Worm (Caenorhabditis elegans) whole organism, mixed stage, embryonic: ENCODE measurements around the gene Y49F6A.12.

Experiments used
- M03D4.4 ChIP-seq: sonication (generic microtip); optimal IDR thresholded peaks from 2 replicates; lab custom pipeline; 2017; ENCODE audit warnings: mild to moderate bottlenecking, missing genetic modification characterization, missing compliant biosample characterization
- bed-3 ChIP-seq: fragments of 200-800 bp; sonication (Bioruptor generic); optimal IDR thresholded peaks from 3 replicates; lab custom pipeline; 2018; ENCODE audit warnings: mild to moderate bottlenecking, missing genetic modification characterization, moderate library complexity, missing compliant biosample characterization
- blmp-1 ChIP-seq: fragments of 150-350 bp; optimal IDR thresholded peaks from 2 replicates; lab custom pipeline; 2014; ENCODE audit warnings: missing biosample characterization, missing genetic modification characterization
- ceh-39 ChIP-seq: fragments of 150-350 bp; optimal IDR thresholded peaks from 2 replicates; lab custom pipeline; 2014; ENCODE audit warnings: missing biosample characterization, missing genetic modification characterization
- ceh-43 ChIP-seq: fragments of 200-800 bp; sonication (Bioruptor generic); optimal IDR thresholded peaks from 2 replicates; lab custom pipeline; 2018; ENCODE audit warnings: mild to moderate bottlenecking, missing genetic modification characterization, moderate library complexity, missing compliant biosample characterization
- ceh-83 ChIP-seq: fragments of 200-800 bp; sonication (Bioruptor generic); optimal IDR thresholded peaks from 2 replicates; lab custom pipeline; 2018; ENCODE audit warnings: mild to moderate bottlenecking, missing genetic modification characterization, missing compliant biosample characterization
- ces-1 ChIP-seq: fragments of 150-350 bp; optimal IDR thresholded peaks from 2 replicates; lab custom pipeline; 2014; ENCODE audit warnings: missing biosample characterization, missing genetic modification reagents, missing genetic modification characterization
- drap-1 ChIP-seq: fragments of 200-800 bp; sonication (Bioruptor generic); optimal IDR thresholded peaks from 3 replicates; lab custom pipeline; 2018; ENCODE audit warnings: mild to moderate bottlenecking, missing genetic modification characterization, missing compliant biosample characterization
- elt-1 ChIP-seq: sonication (generic microtip); optimal IDR thresholded peaks from 2 replicates; lab custom pipeline; 2017; ENCODE audit warnings: missing genetic modification characterization, mild to moderate bottlenecking, missing compliant biosample characterization, antibody characterized with exemption, moderate library complexity, borderline replicate concordance; ENCODE audit not compliant: insufficient read depth
- elt-3 ChIP-seq: fragments of 150-350 bp; optimal IDR thresholded peaks from 2 replicates; lab custom pipeline; 2014; ENCODE audit warnings: missing biosample characterization, missing genetic modification characterization
- ham-2 ChIP-seq: fragments of 200-800 bp; sonication (Bioruptor generic); optimal IDR thresholded peaks from 2 replicates; lab custom pipeline; 2018; ENCODE audit warnings: mild to moderate bottlenecking, missing genetic modification characterization, missing compliant biosample characterization
- hlh-1 ChIP-seq: fragments of 150-350 bp; optimal IDR thresholded peaks from 2 replicates; lab custom pipeline; 2014; ENCODE audit warnings: missing biosample characterization, missing genetic modification reagents, missing genetic modification characterization
- lin-13 ChIP-seq: fragments of 150-350 bp; optimal IDR thresholded peaks from 2 replicates; lab custom pipeline; 2014; ENCODE audit warnings: missing biosample characterization, missing genetic modification characterization
- lin-32 ChIP-seq: fragments of 200-800 bp; sonication (Bioruptor generic); optimal IDR thresholded peaks from 2 replicates; lab custom pipeline; 2018; ENCODE audit warnings: mild to moderate bottlenecking, missing genetic modification characterization, missing compliant biosample characterization
- lsy-2 ChIP-seq: fragments of 150-350 bp; optimal IDR thresholded peaks from 2 replicates; lab custom pipeline; 2014; ENCODE audit warnings: missing biosample characterization, missing genetic modification characterization
- mab-5 ChIP-seq: fragments of 150-350 bp; optimal IDR thresholded peaks from 2 replicates; lab custom pipeline; 2014; ENCODE audit warnings: missing biosample characterization, missing genetic modification characterization
- mep-1 ChIP-seq: fragments of 150-350 bp; optimal IDR thresholded peaks from 2 replicates; lab custom pipeline; 2017; ENCODE audit warnings: missing biosample characterization, missing genetic modification reagents, missing genetic modification characterization, inconsistent platforms
- mls-2 ChIP-seq: sonication (generic microtip); optimal IDR thresholded peaks from 2 replicates; lab custom pipeline; 2016; ENCODE audit warnings: mild to moderate bottlenecking, missing genetic modification characterization, moderate library complexity, missing compliant biosample characterization
- nhr-12 ChIP-seq: fragments of 150-350 bp; optimal IDR thresholded peaks from 2 replicates; lab custom pipeline; 2014; ENCODE audit warnings: missing biosample characterization, missing genetic modification characterization
- nhr-2 ChIP-seq: fragments of 150-350 bp; optimal IDR thresholded peaks from 2 replicates; lab custom pipeline; 2014; ENCODE audit warnings: missing biosample characterization, missing genetic modification characterization
- nhr-237 ChIP-seq: fragments of 150-350 bp; optimal IDR thresholded peaks from 2 replicates; lab custom pipeline; 2014; ENCODE audit warnings: missing biosample characterization, missing genetic modification characterization
- nhr-28 ChIP-seq: fragments of 150-350 bp; optimal IDR thresholded peaks from 2 replicates; lab custom pipeline; 2014; ENCODE audit warnings: missing biosample characterization, missing genetic modification characterization
- nhr-76 ChIP-seq: sonication (generic microtip); optimal IDR thresholded peaks from 2 replicates; lab custom pipeline; 2017; ENCODE audit warnings: missing biosample characterization, missing genetic modification characterization
- pha-4 ChIP-seq: fragments of 150-350 bp; optimal IDR thresholded peaks from 2 replicates; lab custom pipeline; 2018; ENCODE audit warnings: missing biosample characterization, missing genetic modification reagents, missing genetic modification characterization
- snpc-4 ChIP-seq: fragments of 150-350 bp; optimal IDR thresholded peaks from 2 replicates; lab custom pipeline; 2014; ENCODE audit warnings: missing biosample characterization, missing genetic modification characterization
- tbx-8 ChIP-seq: fragments of 200-800 bp; sonication (Bioruptor generic); optimal IDR thresholded peaks from 2 replicates; lab custom pipeline; 2018; ENCODE audit warnings: mild to moderate bottlenecking, missing genetic modification characterization, moderate library complexity, missing compliant biosample characterization
- unc-120 ChIP-seq: sonication (generic microtip); optimal IDR thresholded peaks from 2 replicates; lab custom pipeline; 2017; ENCODE audit warnings: missing genetic modification characterization, missing compliant biosample characterization; ENCODE audit not compliant: poor library complexity, severe bottlenecking
- unc-39 ChIP-seq: fragments of 150-350 bp; optimal IDR thresholded peaks from 2 replicates; lab custom pipeline; 2014; ENCODE audit warnings: missing biosample characterization, missing genetic modification characterization
- zip-8 ChIP-seq: fragments of 150-350 bp; optimal IDR thresholded peaks from 2 replicates; lab custom pipeline; 2014; ENCODE audit warnings: missing biosample characterization, missing genetic modification characterization
- ztf-11 ChIP-seq: fragments of 150-350 bp; optimal IDR thresholded peaks from 2 replicates; lab custom pipeline; 2014; ENCODE audit warnings: missing biosample characterization, missing genetic modification characterization

Gene Y49F6A.12

DNA sequence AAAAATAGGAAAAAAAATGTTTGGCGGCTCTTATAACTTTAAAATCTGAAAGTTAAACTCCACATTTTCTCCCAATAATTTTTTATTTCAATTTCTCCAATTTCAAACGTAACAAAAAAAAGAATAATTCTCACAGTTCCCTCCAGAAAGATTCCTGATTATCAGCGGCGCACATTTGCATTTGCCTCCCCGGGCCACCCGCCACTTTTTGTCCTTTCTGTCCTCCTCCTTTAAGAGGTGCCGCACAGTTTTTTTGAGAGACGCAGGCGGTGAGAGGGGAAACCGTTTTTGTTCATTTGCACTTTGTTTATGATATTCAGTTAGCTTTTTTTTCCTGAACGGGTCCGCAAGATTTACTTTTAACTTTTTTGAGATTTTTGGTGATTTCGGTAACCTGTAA lies 25.4 kb downstream of the Y49F6A.12 start:
- TF ChIP-seq lsy-2 (tag; lab: Kevin White, UChicago) (no peak), mep-1 (tag; lab: Kevin White, UChicago) (peak; percentile 17)

DNA sequence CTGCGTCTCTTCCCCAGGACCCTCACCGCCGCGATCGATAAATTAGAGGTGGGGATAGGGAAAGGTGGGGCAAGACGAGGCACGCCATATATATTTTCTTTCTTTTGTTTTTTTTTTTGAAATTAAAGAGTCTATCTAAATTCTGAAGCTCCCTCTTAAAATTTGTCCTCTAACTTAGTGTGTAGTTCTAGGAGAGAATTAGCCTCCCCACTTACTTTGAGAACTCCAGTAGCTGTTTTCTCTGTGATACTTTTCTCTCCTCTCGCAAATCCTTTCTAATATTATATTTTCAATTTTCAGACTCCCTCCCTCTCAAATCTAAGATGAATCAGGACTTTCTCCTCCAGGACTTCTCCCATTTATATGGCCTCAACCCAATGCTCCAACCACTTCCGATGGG lies 26.6 kb downstream of the Y49F6A.12 start, which contains the start of gene M151.7:
M151.7 (plus strand) TSS at position 301 of the 400 bp plus-strand sequence.
- TF ChIP-seq ces-1 (GFP tag; lab: Kevin White, UChicago) (no peak), lsy-2 (tag; lab: Kevin White, UChicago) (no peak), nhr-28 (tag; lab: Kevin White, UChicago) (no peak), bed-3 (GFP tag; lab: Kevin White, UChicago) (no peak), elt-3 (no peak), lin-13 (tag; lab: Kevin White, UChicago) (no peak), ceh-83 (GFP tag; lab: Kevin White, UChicago) (no peak), drap-1 (GFP tag; lab: Kevin White, UChicago) (no peak), mep-1 (tag; lab: Kevin White, UChicago) (no peak), zip-8 (tag; lab: Kevin White, UChicago) (no peak), nhr-237 (tag; lab: Kevin White, UChicago) (no peak), unc-39 (tag; lab: Kevin White, UChicago) (no peak), ceh-43 (GFP tag; lab: Kevin White, UChicago) (no peak), ceh-39 (no peak), hlh-1 (no peak), mls-2 (no peak)
- TF ChIP-seq, all 35 proteins: peak for 0

DNA sequence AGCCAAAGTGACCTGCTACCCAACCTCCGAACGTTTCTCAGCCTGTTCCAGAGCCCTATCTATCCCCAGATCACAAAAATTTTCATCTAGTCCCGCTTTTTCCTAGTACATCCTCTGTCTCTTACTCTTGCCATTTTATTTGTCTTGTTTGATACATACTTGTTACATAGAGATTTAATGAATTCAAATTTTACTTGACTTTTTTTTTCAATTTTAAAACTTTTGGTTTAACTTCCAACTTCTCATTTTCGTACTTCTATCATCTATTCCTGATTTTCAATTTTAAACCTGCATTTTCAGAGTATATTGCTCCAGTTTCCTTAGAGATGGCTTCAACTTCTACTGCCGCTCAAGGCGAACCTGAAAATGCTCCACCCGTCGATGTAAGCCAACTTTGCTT lies 31.4 kb downstream of the Y49F6A.12 start, which contains the start of gene M151.3:
M151.3 (plus strand) TSS at position 301 of the 400 bp plus-strand sequence.
- no peak for TF ChIP-seq lin-32
- TF ChIP-seq nhr-237 (tag; lab: Kevin White, UChicago) = no peak
- no peak for TF ChIP-seq pha-4 (tag; lab: Kevin White, UChicago)
- no peak for TF ChIP-seq elt-1 (tag; lab: Kevin White, UChicago)
- no peak for TF ChIP-seq ceh-83 (GFP tag; lab: Kevin White, UChicago)
- no peak for TF ChIP-seq ceh-43 (GFP tag; lab: Kevin White, UChicago)
- TF ChIP-seq nhr-2 (tag; lab: Kevin White, UChicago) = no peak
- TF ChIP-seq mls-2 = no peak
- TF ChIP-seq blmp-1 (tag; lab: Kevin White, UChicago) = no peak
- TF ChIP-seq M03D4.4 (tag; lab: Kevin White, UChicago) = no peak
- TF ChIP-seq mab-5 = no peak
- TF ChIP-seq ztf-11 = no peak

DNA sequence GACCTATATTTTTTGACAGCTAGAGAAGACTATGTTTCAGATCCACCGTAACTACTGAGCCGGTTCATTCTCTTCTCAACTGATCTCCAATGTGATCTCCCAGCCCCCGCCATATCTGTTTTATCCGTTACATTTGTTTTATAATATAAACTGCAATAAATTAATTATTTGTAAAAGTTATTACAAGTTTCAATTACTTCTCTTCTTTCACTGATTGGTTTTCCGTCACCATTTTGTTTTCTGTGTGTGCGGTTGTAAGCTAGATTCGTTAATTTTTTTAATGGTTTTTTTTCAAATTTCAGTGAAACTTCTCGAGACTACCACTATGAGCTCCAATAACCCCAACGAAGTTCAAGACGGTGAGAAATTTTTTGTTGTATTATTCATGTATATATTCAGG lies 35.4 kb downstream of the Y49F6A.12 start, which contains the start of gene M151.2:
M151.2 (plus strand) TSS at position 301 of the 400 bp plus-strand sequence.
- no peak for TF ChIP-seq ces-1 (GFP tag; lab: Kevin White, UChicago)
- no peak for TF ChIP-seq ztf-11
- no peak for TF ChIP-seq lin-13 (tag; lab: Kevin White, UChicago)
- no peak for TF ChIP-seq ham-2 (GFP tag; lab: Kevin White, UChicago)
- no peak for TF ChIP-seq unc-120 (tag; lab: Kevin White, UChicago)
- TF ChIP-seq ceh-39 = no peak
- TF ChIP-seq pha-4 (tag; lab: Kevin White, UChicago) = no peak
- TF ChIP-seq tbx-8 (GFP tag; lab: Kevin White, UChicago) = no peak
- no peak for TF ChIP-seq elt-1 (tag; lab: Kevin White, UChicago)
- TF ChIP-seq nhr-76 (tag; lab: Kevin White, UChicago) = no peak
- no peak for TF ChIP-seq drap-1 (GFP tag; lab: Kevin White, UChicago)
- no peak for TF ChIP-seq mab-5
- TF ChIP-seq bed-3 (GFP tag; lab: Kevin White, UChicago) = no peak
- TF ChIP-seq nhr-2 (tag; lab: Kevin White, UChicago) = no peak
- no peak for TF ChIP-seq snpc-4
- no peak for TF ChIP-seq elt-3
- TF ChIP-seq, all 35 proteins: peak for 0

DNA sequence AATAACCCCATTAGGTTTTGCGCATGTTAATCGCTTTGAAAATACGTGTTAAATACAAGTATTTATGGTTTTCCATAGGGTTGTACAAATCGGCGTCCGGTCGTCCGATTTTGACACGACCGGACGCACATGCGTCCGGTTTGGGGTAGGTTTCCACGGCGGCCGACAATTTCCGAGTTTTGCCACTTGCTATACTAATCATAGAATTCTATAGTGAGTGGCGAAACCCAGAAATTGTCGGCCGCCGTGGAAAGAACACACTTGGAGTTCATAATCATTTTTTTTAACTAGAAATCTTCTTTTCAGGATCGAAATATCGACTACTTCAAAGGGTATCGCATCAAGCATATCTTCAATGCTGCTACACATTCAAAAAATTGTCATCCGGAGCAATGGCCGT lies 39.3 kb downstream of the Y49F6A.12 start:
- no peak for TF ChIP-seq pha-4 (tag; lab: Kevin White, UChicago)
- no peak for TF ChIP-seq ceh-83 (GFP tag; lab: Kevin White, UChicago)
- TF ChIP-seq mep-1 (tag; lab: Kevin White, UChicago) = no peak
- TF ChIP-seq ces-1 (GFP tag; lab: Kevin White, UChicago) = no peak
- no peak for TF ChIP-seq nhr-12 (tag; lab: Kevin White, UChicago)
- no peak for TF ChIP-seq elt-1 (tag; lab: Kevin White, UChicago)
